Fruit fly (Drosophila melanogaster) whole organism, embryonic: ENCODE results near the gene Irbp18.

Source experiments
- Bdp1 ChIP-seq: fragments of 200-800 bp; sonication (Bioruptor generic); optimal IDR thresholded peaks from 3 replicates; lab custom pipeline; 2016; ENCODE audit warnings: missing biosample characterization, missing genetic modification characterization
- CG10462 ChIP-seq: fragments of 200-800 bp; sonication (Bioruptor generic); optimal IDR thresholded peaks from 2 replicates; lab custom pipeline; 2016; ENCODE audit warnings: missing biosample characterization, missing genetic modification characterization
- CG11247 ChIP-seq: fragments of 200-800 bp; sonication (Bioruptor generic); IDR thresholded peaks from 2 replicates; pipeline ENCODE4 v1.3.6; 2022; ENCODE audit warnings: missing biosample characterization, missing genetic modification characterization
- CG15696 ChIP-seq: fragments of 200-800 bp; sonication (Bioruptor generic); optimal IDR thresholded peaks from 2 replicates; lab custom pipeline; 2019; ENCODE audit warnings: missing biosample characterization, mild to moderate bottlenecking, missing genetic modification characterization, moderate library complexity
- CG1602 ChIP-seq: fragments of 200-800 bp; sonication (Bioruptor generic); optimal IDR thresholded peaks from 3 replicates; lab custom pipeline; 2016; ENCODE audit warnings: missing biosample characterization, missing genetic modification characterization
- CG18619 ChIP-seq: fragments of 200-800 bp; sonication (Bioruptor generic); optimal IDR thresholded peaks from 3 replicates; lab custom pipeline; 2017; ENCODE audit warnings: missing biosample characterization, mild to moderate bottlenecking, missing genetic modification characterization
- CG2129 ChIP-seq: fragments of 200-800 bp; sonication (Bioruptor generic); IDR thresholded peaks from 2 replicates; pipeline ENCODE4 v1.3.6; 2022; ENCODE audit warnings: missing biosample characterization, missing genetic modification characterization; ENCODE audit not compliant: partially characterized antibody
- CG2202 ChIP-seq: fragments of 200-800 bp; sonication (Bioruptor generic); optimal IDR thresholded peaks from 2 replicates; lab custom pipeline; 2018; ENCODE audit warnings: missing biosample characterization, mild to moderate bottlenecking, missing genetic modification characterization
- CG31224 ChIP-seq: fragments of 200-800 bp; sonication (Bioruptor generic); IDR thresholded peaks from 2 replicates; pipeline ENCODE4 v1.3.6; 2022; ENCODE audit warnings: missing biosample characterization, missing genetic modification characterization
- CG3281 ChIP-seq: fragments of 200-800 bp; sonication (Bioruptor generic); optimal IDR thresholded peaks from 3 replicates; lab custom pipeline; 2017; ENCODE audit warnings: missing biosample characterization, mild to moderate bottlenecking, missing genetic modification characterization
- CG33557 ChIP-seq: fragments of 200-800 bp; sonication (Bioruptor generic); optimal IDR thresholded peaks from 2 replicates; lab custom pipeline; 2019; ENCODE audit warnings: missing biosample characterization, mild to moderate bottlenecking, missing genetic modification characterization, moderate library complexity
- CG34422 ChIP-seq: fragments of 200-800 bp; sonication (Bioruptor generic); IDR thresholded peaks from 3 replicates; pipeline ENCODE4 v1.3.6; 2022; ENCODE audit warnings: missing biosample characterization, missing genetic modification characterization
- CG3838 ChIP-seq: fragments of 200-800 bp; sonication (Bioruptor generic); optimal IDR thresholded peaks from 3 replicates; lab custom pipeline; 2016; ENCODE audit warnings: missing biosample characterization, missing genetic modification characterization
- CG4424 ChIP-seq: fragments of 200-800 bp; sonication (Bioruptor generic); optimal IDR thresholded peaks from 3 replicates; lab custom pipeline; 2016; ENCODE audit warnings: missing biosample characterization, missing genetic modification characterization
- CG4854 ChIP-seq: fragments of 200-800 bp; sonication (Bioruptor generic); optimal IDR thresholded peaks from 2 replicates; lab custom pipeline; 2016; ENCODE audit warnings: missing biosample characterization, missing genetic modification characterization, inconsistent platforms
- CG6689 ChIP-seq: fragments of 200-800 bp; sonication (Bioruptor generic); IDR thresholded peaks from 2 replicates; pipeline ENCODE4 v1.3.6; 2022; ENCODE audit warnings: missing biosample characterization, missing genetic modification characterization
- CG6791 ChIP-seq: fragments of 200-800 bp; sonication (Bioruptor generic); IDR thresholded peaks from 3 replicates; pipeline ENCODE4 v1.3.6; 2022; ENCODE audit warnings: missing biosample characterization, missing genetic modification characterization; ENCODE audit not compliant: partially characterized antibody
- CG9215 ChIP-seq: fragments of 200-800 bp; sonication (Bioruptor generic); IDR thresholded peaks from 2 replicates; pipeline ENCODE4 v1.3.6; 2022; ENCODE audit warnings: missing biosample characterization, missing genetic modification characterization
- CG9817 ChIP-seq: fragments of 200-800 bp; sonication (Bioruptor generic); optimal IDR thresholded peaks from 2 replicates; lab custom pipeline; 2018; ENCODE audit warnings: missing biosample characterization, mild to moderate bottlenecking, missing genetic modification characterization, moderate library complexity
- CHES-1-like ChIP-seq: fragments of 200-800 bp; sonication (Bioruptor generic); optimal IDR thresholded peaks from 2 replicates; lab custom pipeline; 2016; ENCODE audit warnings: missing biosample characterization, missing genetic modification characterization
- HLH4C ChIP-seq: fragments of 200-800 bp; sonication (Bioruptor generic); IDR thresholded peaks from 3 replicates; pipeline ENCODE4 v1.3.6; 2022; ENCODE audit warnings: missing biosample characterization, missing genetic modification characterization; ENCODE audit not compliant: partially characterized antibody
- Hey ChIP-seq: fragments of 200-800 bp; sonication (Bioruptor generic); optimal IDR thresholded peaks from 3 replicates; lab custom pipeline; 2018; ENCODE audit warnings: missing biosample characterization, mild to moderate bottlenecking, missing genetic modification characterization
- HmgZ ChIP-seq: fragments of 200-800 bp; sonication (Bioruptor generic); optimal IDR thresholded peaks from 2 replicates; lab custom pipeline; 2018; ENCODE audit warnings: missing biosample characterization, mild to moderate bottlenecking, missing genetic modification characterization
- Meics ChIP-seq: fragments of 200-800 bp; sonication (Bioruptor generic); optimal IDR thresholded peaks from 2 replicates; lab custom pipeline; 2017; ENCODE audit warnings: missing biosample characterization, mild to moderate bottlenecking, missing genetic modification characterization
- Optix ChIP-seq: fragments of 200-800 bp; sonication (Bioruptor generic); IDR thresholded peaks from 3 replicates; pipeline ENCODE4 v1.3.6; 2022; ENCODE audit warnings: missing biosample characterization, missing genetic modification characterization
- Side ChIP-seq: fragments of 200-800 bp; sonication (Bioruptor generic); optimal IDR thresholded peaks from 2 replicates; lab custom pipeline; 2016; ENCODE audit warnings: missing biosample characterization, missing genetic modification characterization
- Sin3A ChIP-seq: fragments of >200 bp; optimal IDR thresholded peaks from 2 replicates; lab custom pipeline; 2018
- Xbp1 ChIP-seq: fragments of 200-800 bp; sonication (Bioruptor generic); optimal IDR thresholded peaks from 3 replicates; lab custom pipeline; 2016; ENCODE audit warnings: missing biosample characterization, mild to moderate bottlenecking, missing genetic modification characterization
- aop ChIP-seq: fragments of 200-800 bp; sonication (Bioruptor generic); IDR thresholded peaks from 2 replicates; pipeline ENCODE4 v1.3.6; 2022; ENCODE audit warnings: missing biosample characterization, missing genetic modification characterization
- ara ChIP-seq: fragments of 200-800 bp; sonication (Bioruptor generic); IDR thresholded peaks from 2 replicates; pipeline ENCODE4 v1.3.6; 2022; ENCODE audit warnings: missing biosample characterization, missing genetic modification characterization
- cad ChIP-seq: fragments of >200 bp; optimal IDR thresholded peaks from 2 replicates; lab custom pipeline; 2017; ENCODE audit warnings: missing biosample characterization, missing genetic modification characterization
- cwo ChIP-seq: fragments of 200-800 bp; sonication (Bioruptor generic); optimal IDR thresholded peaks from 3 replicates; lab custom pipeline; 2017; ENCODE audit warnings: missing biosample characterization, missing genetic modification characterization, mild to moderate bottlenecking, moderate library complexity, missing genetic modification reagents
- gcm2 ChIP-seq: fragments of 200-800 bp; sonication (Bioruptor generic); optimal IDR thresholded peaks from 2 replicates; lab custom pipeline; 2016; ENCODE audit warnings: missing biosample characterization, missing genetic modification characterization
- gem ChIP-seq: fragments of 200-800 bp; sonication (Bioruptor generic); optimal IDR thresholded peaks from 2 replicates; lab custom pipeline; 2019; ENCODE audit warnings: missing biosample characterization, mild to moderate bottlenecking, missing genetic modification characterization, moderate library complexity
- hb ChIP-seq: fragments of 200-800 bp; sonication (Bioruptor generic); IDR thresholded peaks from 3 replicates; pipeline ENCODE4 v1.3.6; 2022; ENCODE audit warnings: missing biosample characterization, missing genetic modification characterization; ENCODE audit not compliant: partially characterized antibody
- lov ChIP-seq, 2 experiments: fragments of 200-800 bp in 1 of 2; fragments of >200 bp in 1 of 2; sonication (Bioruptor generic) in 1 of 2; IDR thresholded peaks in 1 of 2; optimal IDR thresholded peaks in 1 of 2; 2 replicates in 1 of 2; 3 replicates in 1 of 2; pipeline versions ENCODE4 v1.3.6 to Lab custom; 2017 to 2022; ENCODE audit warnings: missing biosample characterization in 1 of 2, missing genetic modification characterization in 1 of 2
- pan ChIP-seq, 4 experiments: fragments of >200 bp in 3 of 4; fragments of 200-800 bp in 1 of 4; sonication (Bioruptor generic) in 1 of 4; optimal IDR thresholded peaks in 3 of 4; IDR thresholded peaks in 1 of 4; 2 replicates each; pipeline versions ENCODE4 v1.3.6 to Lab custom; 2017 to 2022; ENCODE audit warnings: missing biosample characterization in 2 of 4, missing genetic modification characterization in 2 of 4, mixed read lengths in 1 of 4
- prd ChIP-seq, 3 experiments: fragments of >200 bp in 2 of 3; fragments of 200-800 bp in 1 of 3; sonication (Bioruptor generic) in 1 of 3; optimal IDR thresholded peaks in 2 of 3; IDR thresholded peaks in 1 of 3; 2 replicates in 2 of 3; 3 replicates in 1 of 3; pipeline versions ENCODE4 v1.3.6 to Lab custom; 2017 to 2022; ENCODE audit warnings: missing biosample characterization in 1 of 3, missing genetic modification characterization in 1 of 3
- sc ChIP-seq, 3 experiments: fragments of >200 bp in 2 of 3; fragments of 200-800 bp in 1 of 3; sonication (Bioruptor generic) in 1 of 3; optimal IDR thresholded peaks; 2 replicates in 2 of 3; 3 replicates in 1 of 3; lab custom pipeline; 2017; ENCODE audit warnings: mild to moderate bottlenecking in 1 of 3, missing biosample characterization in 1 of 3, missing genetic modification characterization in 1 of 3, missing genetic modification reagents in 1 of 3
- sna ChIP-seq: fragments of 200-800 bp; sonication (Bioruptor generic); IDR thresholded peaks from 2 replicates; pipeline ENCODE4 v1.3.6; 2022; ENCODE audit warnings: missing biosample characterization, missing genetic modification characterization; ENCODE audit not compliant: partially characterized antibody
- so ChIP-seq: fragments of 200-800 bp; sonication (Bioruptor generic); IDR thresholded peaks from 3 replicates; pipeline ENCODE4 v1.3.6; 2022; ENCODE audit warnings: missing biosample characterization, missing genetic modification characterization
- ssp ChIP-seq: fragments of 200-800 bp; sonication (Bioruptor generic); IDR thresholded peaks from 2 replicates; pipeline ENCODE4 v1.3.6; 2022; ENCODE audit warnings: missing biosample characterization, missing genetic modification characterization
- tin ChIP-seq: fragments of 200-800 bp; sonication (Bioruptor generic); optimal IDR thresholded peaks from 3 replicates; lab custom pipeline; 2016; ENCODE audit warnings: missing biosample characterization, missing genetic modification characterization
- tio ChIP-seq: fragments of 200-800 bp; sonication (Bioruptor generic); optimal IDR thresholded peaks from 2 replicates; lab custom pipeline; 2017; ENCODE audit warnings: missing biosample characterization, missing genetic modification characterization, inconsistent platforms
- vfl ChIP-seq: fragments of 200-800 bp; sonication (Bioruptor generic); optimal IDR thresholded peaks from 2 replicates; lab custom pipeline; 2016; ENCODE audit warnings: missing biosample characterization, missing genetic modification characterization
- zen ChIP-seq: fragments of 200-800 bp; sonication (Bioruptor generic); optimal IDR thresholded peaks from 3 replicates; lab custom pipeline; 2018; ENCODE audit warnings: missing biosample characterization, mild to moderate bottlenecking, missing genetic modification characterization, moderate library complexity
- zfh2 ChIP-seq: fragments of 200-800 bp; sonication (Bioruptor generic); optimal IDR thresholded peaks from 2 replicates; lab custom pipeline; 2016; ENCODE audit warnings: missing biosample characterization, missing genetic modification characterization

Irbp18 gene

dm6 chr3L:11118627-11119395 lies 20.8 kb upstream of the Irbp18 start (continued):
- TF ChIP-seq hb (GFP tag; lab: Robert Waterston, UW) (no peak), Meics (GFP tag; lab: Kevin White, UChicago) (peak; percentile 74), CG1602 (GFP tag; lab: Kevin White, UChicago) (peak; percentile 44), aop (GFP tag; lab: Robert Waterston, UW) (no peak), tin (GFP tag; lab: Kevin White, UChicago) (no peak), ssp (GFP tag; lab: Robert Waterston, UW) (no peak), prd (optimal IDR thresholded peaks at IDR 0.05; lab: Kevin White, UChicago) (no peak), prd (GFP tag; IDR thresholded peaks at IDR 0.05; lab: Robert Waterston, UW) (peak; percentile 47; the same call in 2 of the 3 replicates), lov (optimal IDR thresholded peaks at IDR 0.05; lab: Kevin White, UChicago) (no peak), lov (GFP tag; IDR thresholded peaks at IDR 0.05; lab: Robert Waterston, UW) (peak; percentile 84; the same call in 2 of the 3 replicates), CG6791 (GFP tag; lab: Robert Waterston, UW) (no peak), CG6689 (GFP tag; lab: Robert Waterston, UW) (peak; percentile 61), CHES-1-like (peak; percentile 84), CG4424 (GFP tag; lab: Kevin White, UChicago) (peak; percentile 12), gem (tag; lab: Kevin White, UChicago) (peak; percentile 63), CG10462 (GFP tag; lab: Kevin White, UChicago) (no peak), Side (peak; percentile 80), CG31224 (no peak), cad (GFP tag; lab: Kevin White, UChicago) (no peak), CG3838 (GFP tag; lab: Kevin White, UChicago) (peak; percentile 73), zfh2 (GFP tag; lab: Kevin White, UChicago) (no peak), CG9817 (tag; lab: Kevin White, UChicago) (peak; percentile 46), CG9215 (GFP tag; lab: Robert Waterston, UW) (peak; percentile 60), CG2129 (GFP tag; lab: Robert Waterston, UW) (no peak), Sin3A (lab: Kevin White, UChicago) (no peak), Xbp1 (GFP tag; lab: Kevin White, UChicago) (peak; percentile 11), Bdp1 (peak; percentile 4), CG18619 (GFP tag; lab: Kevin White, UChicago) (peak; percentile 76), vfl (GFP tag; lab: Kevin White, UChicago) (peak; percentile 24), CG15696 (tag; lab: Kevin White, UChicago) (peak; percentile 88), CG3281 (GFP tag; lab: Kevin White, UChicago) (peak; percentile 74), ara (GFP tag; lab: Robert Waterston, UW) (peak; percentile 76), CG11247 (GFP tag; lab: Robert Waterston, UW) (0 out of 2 replicates have a peak, but pooled peaks have one; percentile 27), Optix (GFP tag; lab: Robert Waterston, UW) (peak; percentile 57; the same call in 1 of the 3 replicates), CG34422 (GFP tag; lab: Robert Waterston, UW) (peak; percentile 80; the same call in 1 of the 3 replicates), zen (tag; lab: Kevin White, UChicago) (peak; percentile 31), cwo (GFP tag; lab: Kevin White, UChicago) (peak; percentile 55), Hey (tag; lab: Kevin White, UChicago) (peak; percentile 84), sc (optimal IDR thresholded peaks at IDR 0.05; lab: Kevin White, UChicago) (no peak), sc (GFP tag; optimal IDR thresholded peaks at IDR 0.05; lab: Kevin White, UChicago) (peak; percentile 73), pan (optimal IDR thresholded peaks at IDR 0.05; lab: Kevin White, UChicago) (no peak), pan (GFP tag; optimal IDR thresholded peaks at IDR 0.05 in 1 of 2, IDR thresholded peaks at IDR 0.05 in 1 of 2) (peak in 1 of 2 experiments; percentile 47), sna (GFP tag; lab: Robert Waterston, UW) (no peak), CG2202 (tag; lab: Kevin White, UChicago) (peak; percentile 69), tio (GFP tag; lab: Kevin White, UChicago) (no peak), so (GFP tag; lab: Robert Waterston, UW) (peak; percentile 91; the same call in 2 of the 3 replicates), CG33557 (peak; percentile 85), HmgZ (tag; lab: Kevin White, UChicago) (peak; percentile 94), HLH4C (no peak), CG4854 (GFP tag; lab: Kevin White, UChicago) (peak; percentile 34), gcm2 (GFP tag; lab: Kevin White, UChicago) (peak; percentile 60)
